Worm (Caenorhabditis elegans) whole organism, late embryonic: ENCODE results near the gene clec-26.

ENCODE experiments used
- ama-1 ChIP-seq: fragments of 150-350 bp; optimal IDR thresholded peaks from 2 replicates; lab custom pipeline; 2014
- ceh-24 ChIP-seq: sonication (generic microtip); optimal IDR thresholded peaks from 2 replicates; lab custom pipeline; 2016; ENCODE audit warnings: mild to moderate bottlenecking, missing genetic modification characterization, missing compliant biosample characterization
- ceh-48 ChIP-seq: sonication (generic microtip); optimal IDR thresholded peaks from 2 replicates; lab custom pipeline; 2016; ENCODE audit warnings: missing genetic modification characterization, inconsistent platforms, missing compliant biosample characterization
- che-1 ChIP-seq: sonication (generic microtip); optimal IDR thresholded peaks from 2 replicates; lab custom pipeline; 2016; ENCODE audit warnings: mild to moderate bottlenecking, missing genetic modification characterization, missing compliant biosample characterization
- elt-2 ChIP-seq: sonication (generic microtip); optimal IDR thresholded peaks from 2 replicates; lab custom pipeline; 2016; ENCODE audit warnings: missing genetic modification reagents, missing genetic modification characterization, missing compliant biosample characterization
- gmeb-2 ChIP-seq: sonication (generic microtip); optimal IDR thresholded peaks from 2 replicates; lab custom pipeline; 2016; ENCODE audit warnings: missing genetic modification characterization, inconsistent platforms, missing compliant biosample characterization
- hlh-30 ChIP-seq: sonication (generic microtip); optimal IDR thresholded peaks from 2 replicates; lab custom pipeline; 2017; ENCODE audit warnings: antibody characterized with exemption, missing genetic modification characterization, missing compliant biosample characterization; ENCODE audit not compliant: insufficient read depth
- nhr-11 ChIP-seq: fragments of 150-350 bp; optimal IDR thresholded peaks from 2 replicates; lab custom pipeline; 2014; ENCODE audit warnings: missing biosample characterization, missing genetic modification characterization
- odd-2 ChIP-seq: sonication (generic microtip); optimal IDR thresholded peaks from 2 replicates; lab custom pipeline; 2017; ENCODE audit warnings: antibody characterized with exemption, mild to moderate bottlenecking, missing genetic modification characterization, missing compliant biosample characterization
- ref-2 ChIP-seq: sonication (generic microtip); optimal IDR thresholded peaks from 2 replicates; lab custom pipeline; 2016; ENCODE audit warnings: missing genetic modification characterization, missing compliant biosample characterization
- sdc-2 ChIP-seq: sonication (generic microtip); optimal IDR thresholded peaks from 2 replicates; lab custom pipeline; 2016; ENCODE audit warnings: missing genotype, missing genetic modification characterization, missing compliant biosample characterization
- sox-4 ChIP-seq: sonication (generic microtip); optimal IDR thresholded peaks from 2 replicates; lab custom pipeline; 2017; ENCODE audit warnings: mild to moderate bottlenecking, missing genetic modification characterization, inconsistent platforms, missing compliant biosample characterization

- no peak for TF ChIP-seq ceh-48 (tag; lab: Kevin White, UChicago)
- TF ChIP-seq odd-2 (tag; lab: Kevin White, UChicago): no peak
- TF ChIP-seq sox-4 (tag; lab: Kevin White, UChicago): no peak
- no peak for TF ChIP-seq nhr-11 (tag; lab: Kevin White, UChicago)
- no peak for TF ChIP-seq ama-1 (lab: Kevin White, UChicago)
- no peak for TF ChIP-seq che-1 (tag; lab: Kevin White, UChicago)
- no peak for TF ChIP-seq elt-2 (tag; lab: Kevin White, UChicago)
- no peak for TF ChIP-seq ceh-24 (tag; lab: Kevin White, UChicago)
- no peak for TF ChIP-seq sdc-2 (tag; lab: Kevin White, UChicago)
- TF ChIP-seq ref-2: no peak
- no peak for TF ChIP-seq gmeb-2 (tag; lab: Kevin White, UChicago)
- TF ChIP-seq hlh-30 (tag; lab: Kevin White, UChicago): no peak
These were observed 47.9 kb upstream of the clec-26 start for ce11 chrV:16800484-16800883.
